Worm (Caenorhabditis elegans): ENCODE data around the gene C40C9.4.

The C40C9.4 gene

DNA sequence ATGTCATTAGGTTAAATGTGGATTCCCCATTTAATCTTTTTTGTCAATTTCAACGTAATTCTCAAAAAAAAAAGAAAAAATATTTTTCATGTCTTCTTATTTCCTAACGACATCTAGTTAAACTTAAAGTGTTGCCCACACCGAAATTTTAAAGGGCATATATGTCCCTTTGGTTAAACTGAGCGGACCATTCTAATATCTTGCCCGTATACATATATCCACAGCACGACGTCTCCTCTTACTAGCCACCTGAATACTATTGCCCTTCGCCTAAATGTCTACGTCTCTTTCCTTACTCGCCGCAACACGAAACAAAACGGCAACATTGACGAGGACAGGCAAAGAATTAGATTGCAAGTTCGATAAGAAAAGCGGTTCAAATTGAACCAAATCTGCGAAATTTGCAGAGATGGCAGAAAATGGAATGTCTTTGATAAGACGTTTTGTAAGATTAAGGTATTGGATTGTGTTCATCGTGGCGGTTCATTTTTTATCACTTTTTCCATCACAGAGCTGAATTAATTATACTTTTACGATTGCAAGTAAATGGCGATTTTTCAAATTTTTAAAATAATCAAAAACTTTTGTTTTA lies 49.8 kb downstream of the C40C9.4 start (continued):
- TF ChIP-seq ZK546.5 (tag; optimal IDR thresholded peaks at IDR 0.05), result peak; percentile 81
- peak; percentile 99 for TF ChIP-seq zag-1 (tag; optimal IDR thresholded peaks at IDR 0.05)
- peak; percentile 73 for TF ChIP-seq alr-1 (tag; optimal IDR thresholded peaks at IDR 0.05)
- TF ChIP-seq sma-3 (GFP tag; optimal IDR thresholded peaks at IDR 0.05), result peak; percentile 99
- TF ChIP-seq nhr-10 (tag; optimal IDR thresholded peaks at IDR 0.05), result peak; percentile 97
- TF ChIP-seq nhr-12 (tag; optimal IDR thresholded peaks at IDR 0.05), result peak; percentile 72
- peak; percentile 99 for TF ChIP-seq lin-13 (GFP tag; optimal IDR thresholded peaks at IDR 0.05)
- TF ChIP-seq nhr-129 (tag; optimal IDR thresholded peaks at IDR 0.05), result peak; percentile 100
- peak; percentile 66 for TF ChIP-seq peb-1 (tag; optimal IDR thresholded peaks at IDR 0.05)
- TF ChIP-seq unc-55 (GFP tag; optimal IDR thresholded peaks at IDR 0.05), result peak; percentile 100
- TF ChIP-seq sma-9 (GFP tag; optimal IDR thresholded peaks at IDR 0.05), result peak; percentile 99
- TF ChIP-seq sma-9 (tag; optimal IDR thresholded peaks at IDR 0.05), result peak; percentile 69
- TF ChIP-seq blmp-1 (tag; optimal IDR thresholded peaks at IDR 0.05; ENCODE audit: insufficient read depth), result peak; percentile 91
- peak; percentile 99 for TF ChIP-seq mab-5 (tag; optimal IDR thresholded peaks at IDR 0.05)
- no peak for TF ChIP-seq elt-3 (tag; optimal IDR thresholded peaks at IDR 0.05)
- TF ChIP-seq gmeb-1 (tag; optimal IDR thresholded peaks at IDR 0.05), result peak; percentile 95
- peak; percentile 99 for TF ChIP-seq F13H6.1 (tag; optimal IDR thresholded peaks at IDR 0.05)
- TF ChIP-seq nhr-21 (tag; optimal IDR thresholded peaks at IDR 0.05), result peak; percentile 100
- peak; percentile 100 for TF ChIP-seq lin-39 (tag; optimal IDR thresholded peaks at IDR 0.05)
- 0 out of 2 replicates have a peak, but pooled peaks have one; percentile 78 for TF ChIP-seq ztf-1 (GFP tag; conservative IDR thresholded peaks at IDR 0.05)
- TF ChIP-seq nhr-6 (tag; optimal IDR thresholded peaks at IDR 0.05), result peak; percentile 100
- TF ChIP-seq ceh-16 (tag; optimal IDR thresholded peaks at IDR 0.05), result peak; percentile 98
- peak; percentile 83 for TF ChIP-seq R02D3.7 (tag; optimal IDR thresholded peaks at IDR 0.05)

All from whole organism, L2 larva.